Fruit fly (Drosophila melanogaster) whole organism, embryonic: ENCODE results near the gene Pdhb.
A peak's percentile ranks its signal among the peaks of the same experiment; 100 is the strongest.

Experiments used
- Abd-B ChIP-seq: fragments of 200-800 bp; sonication (Bioruptor generic); optimal IDR thresholded peaks from 2 replicates; lab custom pipeline; 2018; ENCODE audit warnings: missing biosample characterization, mild to moderate bottlenecking, missing genetic modification characterization, moderate library complexity
- CG10267 ChIP-seq: fragments of 200-800 bp; sonication (Bioruptor generic); optimal IDR thresholded peaks from 2 replicates; lab custom pipeline; 2018; ENCODE audit warnings: missing biosample characterization, mild to moderate bottlenecking, missing genetic modification characterization, moderate library complexity
- CG10366 ChIP-seq: fragments of 200-800 bp; sonication (Bioruptor generic); IDR thresholded peaks from 2 replicates; pipeline ENCODE4 v1.3.6; 2022; ENCODE audit warnings: missing biosample characterization, missing genetic modification characterization
- CG11504 ChIP-seq: fragments of 200-800 bp; sonication (Bioruptor generic); optimal IDR thresholded peaks from 3 replicates; lab custom pipeline; 2019; ENCODE audit warnings: missing biosample characterization, mild to moderate bottlenecking, missing genetic modification characterization, moderate library complexity
- CG12155 ChIP-seq: fragments of 200-800 bp; sonication (Bioruptor generic); optimal IDR thresholded peaks from 3 replicates; lab custom pipeline; 2016; ENCODE audit warnings: missing biosample characterization, missing genetic modification characterization
- CG12391 ChIP-seq: fragments of 200-800 bp; sonication (Bioruptor generic); optimal IDR thresholded peaks from 3 replicates; lab custom pipeline; 2018; ENCODE audit warnings: missing biosample characterization, mild to moderate bottlenecking, missing genetic modification characterization, moderate library complexity
- CG12659 ChIP-seq: fragments of 200-800 bp; sonication (Bioruptor generic); optimal IDR thresholded peaks from 3 replicates; lab custom pipeline; 2017; ENCODE audit warnings: mild to moderate bottlenecking, missing biosample characterization, missing genetic modification reagents, missing genetic modification characterization
- CG12942 ChIP-seq: fragments of 200-800 bp; sonication (Bioruptor generic); optimal IDR thresholded peaks from 3 replicates; lab custom pipeline; 2016; ENCODE audit warnings: missing biosample characterization, missing genetic modification characterization
- CG18599 ChIP-seq: fragments of 200-800 bp; sonication (Bioruptor generic); optimal IDR thresholded peaks from 3 replicates; lab custom pipeline; 2017; ENCODE audit warnings: missing biosample characterization, missing genetic modification characterization, mild to moderate bottlenecking, moderate library complexity, missing genetic modification reagents
- CG2120 ChIP-seq: fragments of 200-800 bp; sonication (Bioruptor generic); optimal IDR thresholded peaks from 3 replicates; lab custom pipeline; 2016; ENCODE audit warnings: missing biosample characterization, missing genetic modification characterization
- CG2678 ChIP-seq: fragments of 200-800 bp; sonication (Bioruptor generic); optimal IDR thresholded peaks from 3 replicates; lab custom pipeline; 2019; ENCODE audit warnings: missing biosample characterization, mild to moderate bottlenecking, missing genetic modification characterization, moderate library complexity
- CG31441 ChIP-seq: fragments of 200-800 bp; sonication (Bioruptor generic); IDR thresholded peaks from 2 replicates; pipeline ENCODE4 v1.3.6; 2022; ENCODE audit warnings: missing biosample characterization, missing genetic modification characterization
- CG32532 ChIP-seq: fragments of 200-800 bp; sonication (Bioruptor generic); IDR thresholded peaks from 2 replicates; pipeline ENCODE4 v1.3.6; 2022; ENCODE audit warnings: missing biosample characterization, missing genetic modification characterization
- CG33557 ChIP-seq: fragments of 200-800 bp; sonication (Bioruptor generic); optimal IDR thresholded peaks from 2 replicates; lab custom pipeline; 2019; ENCODE audit warnings: missing biosample characterization, mild to moderate bottlenecking, missing genetic modification characterization, moderate library complexity
- CG4328 ChIP-seq: fragments of 200-800 bp; sonication (Bioruptor generic); optimal IDR thresholded peaks from 3 replicates; lab custom pipeline; 2017; ENCODE audit warnings: missing biosample characterization, missing genetic modification reagents, missing genetic modification characterization
- CG5245 ChIP-seq: fragments of 200-800 bp; sonication (Bioruptor generic); optimal IDR thresholded peaks from 3 replicates; lab custom pipeline; 2016; ENCODE audit warnings: missing biosample characterization, missing genetic modification characterization
- CG7556 ChIP-seq: fragments of 200-800 bp; sonication (Bioruptor generic); optimal IDR thresholded peaks from 2 replicates; lab custom pipeline; 2017; ENCODE audit warnings: missing biosample characterization, mild to moderate bottlenecking, missing genetic modification characterization
- CG7839 ChIP-seq: fragments of 200-800 bp; sonication (Bioruptor generic); optimal IDR thresholded peaks from 3 replicates; lab custom pipeline; 2018; ENCODE audit warnings: missing biosample characterization, mild to moderate bottlenecking, missing genetic modification characterization, moderate library complexity
- CG8478 ChIP-seq: fragments of >200 bp; optimal IDR thresholded peaks from 2 replicates; lab custom pipeline; 2018
- Dref ChIP-seq: fragments of 200-800 bp; sonication (Bioruptor generic); IDR thresholded peaks from 2 replicates; pipeline ENCODE4 v1.3.6; 2022; ENCODE audit warnings: missing biosample characterization, missing genetic modification characterization
- Drgx ChIP-seq: fragments of 200-800 bp; sonication (Bioruptor generic); IDR thresholded peaks from 2 replicates; pipeline ENCODE4 v1.3.6; 2022; ENCODE audit warnings: missing biosample characterization, missing genetic modification characterization
- Fer1 ChIP-seq: fragments of 200-800 bp; sonication (Bioruptor generic); optimal IDR thresholded peaks from 2 replicates; lab custom pipeline; 2017; ENCODE audit warnings: missing biosample characterization, mild to moderate bottlenecking, missing genetic modification characterization
- Hmr ChIP-seq: fragments of 200-800 bp; sonication (Bioruptor generic); optimal IDR thresholded peaks from 3 replicates; lab custom pipeline; 2017; ENCODE audit warnings: mild to moderate bottlenecking, missing biosample characterization, missing genetic modification reagents, missing genetic modification characterization
- Hr51 ChIP-seq, 2 experiments: fragments of 200-800 bp; sonication (Bioruptor generic); optimal IDR thresholded peaks; 2 replicates in 1 of 2; 3 replicates in 1 of 2; lab custom pipeline; 2016 to 2018; ENCODE audit warnings: missing biosample characterization in 2 of 2, missing genetic modification characterization in 2 of 2, mild to moderate bottlenecking in 1 of 2, moderate library complexity in 1 of 2
- Hsf ChIP-seq: fragments of 200-800 bp; sonication (Bioruptor generic); optimal IDR thresholded peaks from 3 replicates; lab custom pipeline; 2016; ENCODE audit warnings: missing biosample characterization, missing genetic modification characterization
- NC2α ChIP-seq: fragments of 200-800 bp; sonication (Bioruptor generic); optimal IDR thresholded peaks from 2 replicates; lab custom pipeline; 2016; ENCODE audit warnings: missing biosample characterization, missing genetic modification characterization
- NfI ChIP-seq: fragments of 200-800 bp; sonication (Bioruptor generic); optimal IDR thresholded peaks from 3 replicates; lab custom pipeline; 2018; ENCODE audit warnings: missing biosample characterization, mild to moderate bottlenecking, missing genetic modification characterization, moderate library complexity
- Sox102F ChIP-seq: fragments of 200-800 bp; sonication (Bioruptor generic); optimal IDR thresholded peaks from 2 replicates; lab custom pipeline; 2018; ENCODE audit warnings: missing biosample characterization, mild to moderate bottlenecking, missing genetic modification characterization, moderate library complexity
- Trl ChIP-seq, 3 experiments: fragments of >200 bp in 2 of 3; fragments of 200-800 bp in 1 of 3; sonication (Bioruptor generic) in 1 of 3; optimal IDR thresholded peaks; 2 replicates in 1 of 3; 3 replicates in 2 of 3; lab custom pipeline; 2016 to 2017; ENCODE audit warnings: missing biosample characterization in 1 of 3, missing genetic modification characterization in 1 of 3
- Xrp1 ChIP-seq: fragments of 200-800 bp; sonication (Bioruptor generic); IDR thresholded peaks from 2 replicates; pipeline ENCODE4 v1.3.6; 2022; ENCODE audit warnings: missing biosample characterization, missing genetic modification characterization
- bab2 ChIP-seq: fragments of 200-800 bp; sonication (Bioruptor generic); optimal IDR thresholded peaks from 2 replicates; lab custom pipeline; 2016; ENCODE audit warnings: missing biosample characterization, missing genetic modification characterization
- bsh ChIP-seq, 2 experiments: fragments of 200-800 bp; sonication (Bioruptor generic); optimal IDR thresholded peaks; 2 replicates each; lab custom pipeline; 2017 to 2018; ENCODE audit warnings: mild to moderate bottlenecking in 2 of 2, missing biosample characterization in 2 of 2, missing genetic modification characterization in 2 of 2, moderate library complexity in 1 of 2
- chif ChIP-seq, 2 experiments: fragments of 200-800 bp; sonication (Bioruptor generic); optimal IDR thresholded peaks; 3 replicates each; lab custom pipeline; 2016; ENCODE audit warnings: missing biosample characterization in 2 of 2, missing genetic modification characterization in 2 of 2
- dmrt99B ChIP-seq: fragments of 200-800 bp; sonication (Bioruptor generic); optimal IDR thresholded peaks from 2 replicates; lab custom pipeline; 2018; ENCODE audit warnings: missing biosample characterization, mild to moderate bottlenecking, missing genetic modification characterization, moderate library complexity
- gem ChIP-seq: fragments of 200-800 bp; sonication (Bioruptor generic); optimal IDR thresholded peaks from 2 replicates; lab custom pipeline; 2019; ENCODE audit warnings: missing biosample characterization, mild to moderate bottlenecking, missing genetic modification characterization, moderate library complexity
- ham ChIP-seq: fragments of 200-800 bp; sonication (Bioruptor generic); IDR thresholded peaks from 2 replicates; pipeline ENCODE4 v1.3.6; 2022; ENCODE audit warnings: missing biosample characterization, missing genetic modification characterization
- ken ChIP-seq: fragments of 200-800 bp; sonication (Bioruptor generic); IDR thresholded peaks from 3 replicates; pipeline ENCODE4 v1.3.6; 2022; ENCODE audit warnings: missing biosample characterization, missing genetic modification characterization
- lab ChIP-seq: fragments of 200-800 bp; sonication (Bioruptor generic); optimal IDR thresholded peaks from 3 replicates; lab custom pipeline; 2017; ENCODE audit warnings: missing biosample characterization, missing genetic modification characterization, mild to moderate bottlenecking, moderate library complexity, missing genetic modification reagents
- prd ChIP-seq, 3 experiments: fragments of >200 bp in 2 of 3; fragments of 200-800 bp in 1 of 3; sonication (Bioruptor generic) in 1 of 3; optimal IDR thresholded peaks in 2 of 3; IDR thresholded peaks in 1 of 3; 2 replicates in 2 of 3; 3 replicates in 1 of 3; pipeline versions ENCODE4 v1.3.6 to Lab custom; 2017 to 2022; ENCODE audit warnings: missing biosample characterization in 1 of 3, missing genetic modification characterization in 1 of 3
- row ChIP-seq: fragments of 200-800 bp; sonication (Bioruptor generic); IDR thresholded peaks from 3 replicates; pipeline ENCODE4 v1.3.6; 2022; ENCODE audit warnings: missing biosample characterization, missing genetic modification characterization
- run ChIP-seq: fragments of 200-800 bp; sonication (Bioruptor generic); optimal IDR thresholded peaks from 3 replicates; lab custom pipeline; 2018; ENCODE audit warnings: missing biosample characterization, mild to moderate bottlenecking, missing genetic modification characterization
- sd ChIP-seq: fragments of 200-800 bp; sonication (Bioruptor generic); optimal IDR thresholded peaks from 3 replicates; lab custom pipeline; 2018; ENCODE audit warnings: missing biosample characterization, mild to moderate bottlenecking, missing genetic modification characterization, moderate library complexity
- slbo ChIP-seq: fragments of 200-800 bp; sonication (Bioruptor generic); IDR thresholded peaks from 2 replicates; pipeline ENCODE4 v1.3.6; 2022; ENCODE audit warnings: missing biosample characterization, missing genetic modification characterization
- sna ChIP-seq: fragments of 200-800 bp; sonication (Bioruptor generic); IDR thresholded peaks from 2 replicates; pipeline ENCODE4 v1.3.6; 2022; ENCODE audit warnings: missing biosample characterization, missing genetic modification characterization; ENCODE audit not compliant: partially characterized antibody
- unpg ChIP-seq: fragments of 200-800 bp; sonication (Bioruptor generic); optimal IDR thresholded peaks from 3 replicates; lab custom pipeline; 2018; ENCODE audit warnings: missing biosample characterization, mild to moderate bottlenecking, missing genetic modification characterization, moderate library complexity
- wdn ChIP-seq: fragments of 200-800 bp; sonication (Bioruptor generic); IDR thresholded peaks from 2 replicates; pipeline ENCODE4 v1.3.6; 2022; ENCODE audit warnings: missing biosample characterization, missing genetic modification characterization

The Pdhb gene

DNA sequence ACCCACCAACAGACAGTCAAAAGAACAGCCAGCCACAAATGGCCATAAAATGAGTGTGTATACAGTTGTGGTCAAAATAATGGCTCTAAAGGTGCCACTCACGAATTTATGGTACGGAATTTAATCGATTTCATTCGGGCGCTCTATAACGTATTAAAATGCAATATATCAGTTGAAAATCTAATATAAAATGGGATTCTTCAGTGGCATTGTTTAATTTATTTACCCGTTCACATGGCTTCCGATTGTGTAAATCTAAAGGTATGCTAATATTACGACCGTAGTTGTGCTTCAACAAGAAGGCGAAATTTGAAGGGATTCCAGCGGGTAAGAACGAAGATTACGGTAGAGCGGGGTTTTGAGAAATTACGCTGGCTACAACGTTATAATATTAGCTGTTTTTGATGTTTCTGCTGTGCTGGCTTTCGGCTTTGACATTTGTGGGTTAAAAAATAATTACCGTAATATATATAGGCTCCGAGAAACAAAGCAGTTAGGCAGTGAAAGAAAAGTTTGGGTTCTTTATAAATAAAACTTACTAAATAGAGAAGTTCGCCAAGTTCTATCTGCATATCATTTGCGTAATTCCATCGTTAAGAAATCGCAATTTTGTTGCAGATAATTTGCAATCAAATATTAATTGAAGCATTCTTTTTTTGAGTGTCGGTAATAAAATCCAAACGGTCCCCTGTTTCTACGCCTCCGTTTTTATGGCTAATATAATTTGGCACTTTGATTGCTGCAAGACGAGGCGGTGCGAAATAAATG lies 37.1 kb upstream of the Pdhb start (continued):
- peak; percentile 31 for TF ChIP-seq lab (GFP tag; lab: Kevin White, UChicago)
- peak; percentile 45 for TF ChIP-seq CG7556
- TF ChIP-seq Hmr (GFP tag; lab: Kevin White, UChicago), result peak; percentile 25
- peak; percentile 55 for TF ChIP-seq CG2678 (tag; lab: Kevin White, UChicago)
- peak in 1 of 2 experiments; percentile 3 for TF ChIP-seq Hr51 (GFP tag; optimal IDR thresholded peaks at IDR 0.05; lab: Kevin White, UChicago)
- peak; percentile 43 for TF ChIP-seq gem (tag; lab: Kevin White, UChicago)
- TF ChIP-seq prd (optimal IDR thresholded peaks at IDR 0.05; lab: Kevin White, UChicago), result no peak
- TF ChIP-seq prd (GFP tag; IDR thresholded peaks at IDR 0.05; lab: Robert Waterston, UW), result 0 out of 3 replicates have a peak, but pooled peaks have one; percentile 23
- TF ChIP-seq CG31441 (GFP tag; lab: Robert Waterston, UW), result no peak
- TF ChIP-seq CG4328, result no peak
- peak; percentile 34 for TF ChIP-seq Sox102F
- peak; percentile 24; the same call in 1 of the 3 replicates for TF ChIP-seq row (GFP tag; lab: Robert Waterston, UW)
- no peak for TF ChIP-seq Trl (optimal IDR thresholded peaks at IDR 0.05; lab: Kevin White, UChicago)
- TF ChIP-seq Trl (GFP tag; optimal IDR thresholded peaks at IDR 0.05; lab: Kevin White, UChicago), result no peak
- no peak for TF ChIP-seq CG8478
- 0 out of 3 replicates have a peak, but pooled peaks have one; percentile 25 for TF ChIP-seq ken
- peak; percentile 55 for TF ChIP-seq slbo (GFP tag; lab: Robert Waterston, UW)
- TF ChIP-seq NC2α, result no peak
- TF ChIP-seq ham, result no peak
- TF ChIP-seq sna (GFP tag; lab: Robert Waterston, UW), result no peak
- 0 out of 2 replicates have a peak, but pooled peaks have one; percentile 7 for TF ChIP-seq CG32532
- peak; percentile 46 for TF ChIP-seq Fer1 (GFP tag; lab: Kevin White, UChicago)
- peak; percentile 24 for TF ChIP-seq CG11504 (tag; lab: Kevin White, UChicago)
- peak; percentile 21; the same call in 1 of the 2 replicates for TF ChIP-seq Xrp1
- peak; percentile 12 for TF ChIP-seq sd (tag; lab: Kevin White, UChicago)
- peak; percentile 3; the same call in 1 of the 2 replicates for TF ChIP-seq Drgx
- peak; percentile 14 for TF ChIP-seq CG10267 (tag; lab: Kevin White, UChicago)
- TF ChIP-seq CG12155 (GFP tag; lab: Kevin White, UChicago), result no peak
- peak; percentile 13 for TF ChIP-seq CG12391
- peak; percentile 13 for TF ChIP-seq Hsf (GFP tag; lab: Kevin White, UChicago)
- peak; percentile 9 for TF ChIP-seq CG7839
- TF ChIP-seq CG2120 (GFP tag; lab: Kevin White, UChicago), result peak; percentile 47
- TF ChIP-seq run (tag; lab: Kevin White, UChicago), result peak; percentile 28
- TF ChIP-seq CG10366, result peak; percentile 40; the same call in 1 of the 2 replicates
- TF ChIP-seq bab2 (GFP tag; lab: Kevin White, UChicago), result no peak
- TF ChIP-seq wdn (GFP tag; lab: Robert Waterston, UW), result 0 out of 2 replicates have a peak, but pooled peaks have one; percentile 20
- no peak for TF ChIP-seq CG33557 (GFP tag; lab: Kevin White, UChicago)
- TF ChIP-seq CG5245, result no peak
- TF ChIP-seq bsh (GFP tag; optimal IDR thresholded peaks at IDR 0.05; lab: Kevin White, UChicago), result peak in 1 of 2 experiments; percentile 4
- TF ChIP-seq CG18599 (GFP tag; lab: Kevin White, UChicago), result peak; percentile 73
- peak in 1 of 2 experiments; percentile 6 for TF ChIP-seq chif (GFP tag; optimal IDR thresholded peaks at IDR 0.05; lab: Kevin White, UChicago)
- no peak for TF ChIP-seq Dref (GFP tag; lab: Robert Waterston, UW)
- TF ChIP-seq Abd-B (GFP tag; lab: Kevin White, UChicago), result peak; percentile 51
- peak; percentile 10 for TF ChIP-seq NfI (GFP tag; lab: Kevin White, UChicago)
- TF ChIP-seq CG12942 (GFP tag; lab: Kevin White, UChicago), result peak; percentile 4
- peak; percentile 37 for TF ChIP-seq dmrt99B (tag; lab: Kevin White, UChicago)
- TF ChIP-seq unpg (GFP tag; lab: Kevin White, UChicago), result peak; percentile 13
- TF ChIP-seq CG12659, result peak; percentile 4
